Worm (Caenorhabditis elegans) whole organism, young adult: ENCODE data around the gene fbxa-98.

Source experiments
- dpl-1 ChIP-seq: fragments of 150-350 bp; optimal IDR thresholded peaks from 2 replicates; lab custom pipeline; 2014; ENCODE audit warnings: missing biosample characterization, missing genetic modification reagents, missing genetic modification characterization
- egl-44 ChIP-seq: fragments of 200-800 bp; sonication (Bioruptor generic); IDR thresholded peaks from 2 replicates; pipeline ENCODE4 v1.3.6; 2022; ENCODE audit warnings: missing genetic modification reagents, missing genetic modification characterization, missing compliant biosample characterization
- him-1 ChIP-seq: sonication (generic microtip); optimal IDR thresholded peaks from 2 replicates; lab custom pipeline; 2016; ENCODE audit warnings: missing genotype, missing genetic modification reagents, missing genetic modification characterization, missing compliant biosample characterization
- lin-54 ChIP-seq: fragments of 200-800 bp; sonication (Bioruptor generic); optimal IDR thresholded peaks from 2 replicates; lab custom pipeline; 2018; ENCODE audit warnings: mild to moderate bottlenecking, missing genetic modification characterization, missing compliant biosample characterization
- nhr-90 ChIP-seq: sonication (generic microtip); optimal IDR thresholded peaks from 2 replicates; lab custom pipeline; 2016; ENCODE audit warnings: missing genotype, mild to moderate bottlenecking, missing genetic modification characterization, missing compliant biosample characterization
- sea-2 ChIP-seq: fragments of 200-800 bp; sonication (Bioruptor generic); IDR thresholded peaks from 2 replicates; pipeline ENCODE4 v1.3.6; 2022; ENCODE audit warnings: missing genetic modification characterization, missing compliant biosample characterization
- snpc-4 ChIP-seq, 5 experiments: fragments of 150-350 bp in 1 of 5; sonication (generic microtip) in 4 of 5; optimal IDR thresholded peaks; 2 replicates each; lab custom pipeline; 2014 to 2018; ENCODE audit warnings: missing genetic modification characterization in 5 of 5, missing biosample characterization in 3 of 5, antibody characterized with exemption in 2 of 5, mild to moderate bottlenecking in 2 of 5, missing compliant biosample characterization in 2 of 5, missing genotype in 2 of 5, moderate library complexity in 2 of 5, missing genetic modification reagents in 1 of 5
- tbx-9 ChIP-seq: sonication (generic microtip); optimal IDR thresholded peaks from 2 replicates; lab custom pipeline; 2016; ENCODE audit warnings: borderline replicate concordance, missing genetic modification characterization, inconsistent platforms, missing compliant biosample characterization
- unc-62 ChIP-seq: fragments of 150-350 bp; optimal IDR thresholded peaks from 2 replicates; lab custom pipeline; 2014; ENCODE audit warnings: missing biosample characterization, missing genetic modification reagents, missing genetic modification characterization

DNA sequence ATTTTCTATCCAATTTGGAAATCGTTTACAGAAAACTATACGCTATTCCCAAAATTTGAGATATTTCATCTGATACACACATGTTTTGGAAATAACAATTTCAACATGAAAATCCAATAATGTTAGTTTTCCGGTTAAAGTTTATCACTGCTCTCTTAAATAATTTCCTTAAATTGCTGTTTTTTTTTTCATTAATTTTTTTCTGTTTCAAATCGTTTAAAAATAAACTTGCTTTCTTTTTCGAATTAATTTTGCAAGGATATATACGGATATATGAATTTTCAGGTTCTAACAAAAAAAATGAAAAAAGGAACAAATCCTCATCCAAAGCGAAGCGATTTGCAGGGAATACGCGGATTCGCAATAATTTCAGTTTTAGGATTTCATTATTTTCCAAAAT lies 40.3 kb downstream of the fbxa-98 start, which contains the start of gene oac-48:
- TF ChIP-seq tbx-9 (tag; lab: Kevin White, UChicago) (no peak), nhr-90 (tag; lab: Kevin White, UChicago) (no peak), unc-62 (GFP tag; lab: Kevin White, UChicago) (no peak), snpc-4 (GFP tag; optimal IDR thresholded peaks at IDR 0.05; lab: Kevin White, UChicago) (no peak), snpc-4 (tag; optimal IDR thresholded peaks at IDR 0.05; lab: Kevin White, UChicago) (no peak), egl-44 (GFP tag; lab: Robert Waterston, UW) (no peak), sea-2 (GFP tag; lab: Robert Waterston, UW) (no peak), dpl-1 (GFP tag; lab: Kevin White, UChicago) (no peak), him-1 (tag; lab: Kevin White, UChicago) (no peak), lin-54 (GFP tag; lab: Kevin White, UChicago) (no peak)
